Worm (Caenorhabditis elegans) whole organism, L4 larva: ENCODE data around the gene K08H2.4.

Source experiments
- F26F4.8 ChIP-seq: fragments of 200-800 bp; sonication (Bioruptor generic); conservative IDR thresholded peaks from 2 replicates; pipeline ENCODE4 v1.3.6; 2022; ENCODE audit warnings: missing genetic modification characterization, missing compliant biosample characterization
- F44E2.7 ChIP-seq: fragments of 200-800 bp; sonication (Bioruptor generic); IDR thresholded peaks from 2 replicates; pipeline ENCODE4 v2.1.2; 2022; ENCODE audit warnings: missing genetic modification characterization, missing compliant biosample characterization
- T26A8.4 ChIP-seq: fragments of 200-800 bp; sonication (Bioruptor generic); IDR thresholded peaks from 2 replicates; pipeline ENCODE4 v1.3.6; 2022; ENCODE audit warnings: missing genetic modification characterization, missing compliant biosample characterization
- Y105C5A.15 ChIP-seq: fragments of 200-800 bp; sonication (Bioruptor generic); IDR thresholded peaks from 2 replicates; pipeline ENCODE4 v1.3.6; 2022; ENCODE audit warnings: missing genetic modification characterization, missing compliant biosample characterization
- ZK337.2 ChIP-seq: fragments of 200-800 bp; sonication (Bioruptor generic); IDR thresholded peaks from 2 replicates; pipeline ENCODE4 v1.3.6; 2022; ENCODE audit warnings: missing genetic modification reagents, missing genetic modification characterization, missing compliant biosample characterization
- ZK546.5 ChIP-seq, 2 experiments: sonication (generic microtip); optimal IDR thresholded peaks; 2 replicates each; lab custom pipeline; 2017; ENCODE audit warnings: missing biosample characterization in 2 of 2, missing genetic modification characterization in 2 of 2
- aha-1 ChIP-seq: fragments of 150-350 bp; peaks from one replicate; lab custom pipeline; 2014; ENCODE audit warnings: missing biosample characterization, missing genetic modification characterization
- ama-1 ChIP-seq: fragments of 150-350 bp; optimal IDR thresholded peaks from 2 replicates; lab custom pipeline; 2014; ENCODE audit warnings: inconsistent platforms, mixed read lengths
- arid-1 ChIP-seq: fragments of 200-800 bp; sonication (Bioruptor generic); conservative IDR thresholded peaks from 2 replicates; pipeline ENCODE4 v1.3.6; 2022; ENCODE audit warnings: missing genetic modification reagents, missing genetic modification characterization, missing compliant biosample characterization
- ceh-20 ChIP-seq: fragments of 200-800 bp; sonication (Bioruptor generic); IDR thresholded peaks from 2 replicates; pipeline ENCODE4 v1.3.6; 2022; ENCODE audit warnings: missing genetic modification reagents, missing genetic modification characterization, missing compliant biosample characterization
- ceh-62 ChIP-seq: sonication (generic microtip); optimal IDR thresholded peaks from 2 replicates; lab custom pipeline; 2017; ENCODE audit warnings: missing biosample characterization, missing genetic modification characterization
- daf-12 ChIP-seq: fragments of 150-350 bp; optimal IDR thresholded peaks from 2 replicates; lab custom pipeline; 2014; ENCODE audit warnings: missing biosample characterization, missing genetic modification reagents, missing genetic modification characterization
- daf-16 ChIP-seq, 3 experiments: sonication (generic microtip); optimal IDR thresholded peaks; 2 replicates each; lab custom pipeline; 2016 to 2017; ENCODE audit warnings: missing genetic modification characterization in 3 of 3, missing genetic modification reagents in 3 of 3, mild to moderate bottlenecking in 2 of 3, missing compliant biosample characterization in 2 of 3, missing biosample characterization in 1 of 3, moderate library complexity in 1 of 3
- daf-19 ChIP-seq: fragments of 200-800 bp; sonication (Bioruptor generic); conservative IDR thresholded peaks from 2 replicates; pipeline ENCODE4 v1.3.6; 2022; ENCODE audit warnings: missing genetic modification characterization, missing compliant biosample characterization
- dmd-6 ChIP-seq: fragments of 200-800 bp; sonication (Bioruptor generic); IDR thresholded peaks from 2 replicates; pipeline ENCODE4 v1.3.6; 2022; ENCODE audit warnings: missing genetic modification reagents, missing genetic modification characterization, missing compliant biosample characterization
- duxl-1 ChIP-seq: sonication (generic microtip); optimal IDR thresholded peaks from 2 replicates; lab custom pipeline; 2016; ENCODE audit warnings: mild to moderate bottlenecking, missing genetic modification characterization, moderate library complexity, missing compliant biosample characterization; ENCODE audit not compliant: poor library complexity
- dve-1 ChIP-seq: sonication (generic microtip); optimal IDR thresholded peaks from 2 replicates; lab custom pipeline; 2017; ENCODE audit warnings: antibody characterized with exemption, mild to moderate bottlenecking, missing genetic modification characterization, missing compliant biosample characterization; ENCODE audit not compliant: insufficient read depth
- fos-1 ChIP-seq: fragments of 150-350 bp; optimal IDR thresholded peaks from 2 replicates; lab custom pipeline; 2014; ENCODE audit warnings: missing biosample characterization, missing genetic modification characterization
- jun-1 ChIP-seq: fragments of 150-350 bp; optimal IDR thresholded peaks from 2 replicates; lab custom pipeline; 2014; ENCODE audit warnings: missing biosample characterization, missing genetic modification reagents, missing genetic modification characterization
- lim-7 ChIP-seq: fragments of 200-800 bp; sonication (Bioruptor generic); IDR thresholded peaks from 2 replicates; pipeline ENCODE4 v1.3.6; 2022; ENCODE audit warnings: missing genetic modification characterization, missing compliant biosample characterization
- lin-1 ChIP-seq: fragments of 200-800 bp; sonication (Bioruptor generic); IDR thresholded peaks from 2 replicates; pipeline ENCODE4 v1.3.6; 2022; ENCODE audit warnings: missing genetic modification reagents, missing genetic modification characterization, missing compliant biosample characterization
- lin-29 ChIP-seq: fragments of 200-800 bp; sonication (Bioruptor generic); IDR thresholded peaks from 2 replicates; pipeline ENCODE4 v1.3.6; 2022; ENCODE audit warnings: missing genetic modification reagents, missing genetic modification characterization, missing compliant biosample characterization
- lir-3 ChIP-seq: sonication (generic microtip); optimal IDR thresholded peaks from 2 replicates; lab custom pipeline; 2016; ENCODE audit warnings: mild to moderate bottlenecking, missing genetic modification characterization, missing compliant biosample characterization
- madf-5 ChIP-seq, 2 experiments: fragments of 200-800 bp; sonication (Bioruptor generic); IDR thresholded peaks; 2 replicates each; pipeline ENCODE4 v1.3.6; 2022; ENCODE audit warnings: missing compliant biosample characterization in 2 of 2, missing genetic modification characterization in 2 of 2
- madf-9 ChIP-seq: fragments of 200-800 bp; sonication (Bioruptor generic); conservative IDR thresholded peaks from 2 replicates; pipeline ENCODE4 v1.3.6; 2022; ENCODE audit warnings: missing genetic modification reagents, missing genetic modification characterization, missing compliant biosample characterization
- mes-2 ChIP-seq: sonication (generic microtip); optimal IDR thresholded peaks from 2 replicates; lab custom pipeline; 2016; ENCODE audit warnings: missing genotype, mild to moderate bottlenecking, missing genetic modification characterization, missing compliant biosample characterization; ENCODE audit not compliant: poor library complexity, severe bottlenecking
- nhr-10 ChIP-seq: fragments of 150-350 bp; optimal IDR thresholded peaks from 2 replicates; lab custom pipeline; 2014; ENCODE audit warnings: missing biosample characterization, missing genetic modification characterization
- nhr-42 ChIP-seq: fragments of 200-800 bp; sonication (Bioruptor generic); IDR thresholded peaks from 2 replicates; pipeline ENCODE4 v1.3.6; 2022; ENCODE audit warnings: missing genetic modification characterization, missing compliant biosample characterization
- nhr-48 ChIP-seq: sonication (generic microtip); optimal IDR thresholded peaks from 2 replicates; lab custom pipeline; 2016; ENCODE audit warnings: mild to moderate bottlenecking, missing genetic modification characterization, missing compliant biosample characterization
- nhr-6 ChIP-seq: fragments of 150-350 bp; optimal IDR thresholded peaks from 2 replicates; lab custom pipeline; 2014; ENCODE audit warnings: missing biosample characterization, missing genetic modification characterization
- pqm-1 ChIP-seq: sonication (generic microtip); optimal IDR thresholded peaks from 2 replicates; lab custom pipeline; 2017; ENCODE audit warnings: missing biosample characterization, missing genetic modification characterization
- rbr-2 ChIP-seq: sonication (generic microtip); optimal IDR thresholded peaks from 2 replicates; lab custom pipeline; 2016; ENCODE audit warnings: missing genotype, missing genetic modification characterization, missing compliant biosample characterization
- saeg-2 ChIP-seq: fragments of 200-800 bp; sonication (Bioruptor generic); IDR thresholded peaks from 2 replicates; pipeline ENCODE4 v1.3.6; 2022; ENCODE audit warnings: missing genetic modification reagents, missing genetic modification characterization, missing compliant biosample characterization
- snpc-1.2 ChIP-seq: fragments of 200-800 bp; sonication (Bioruptor generic); IDR thresholded peaks from 2 replicates; pipeline ENCODE4 v1.3.6; 2022; ENCODE audit warnings: missing genetic modification reagents, missing genetic modification characterization, missing compliant biosample characterization
- spr-3 ChIP-seq: fragments of 200-800 bp; sonication (Bioruptor generic); optimal IDR thresholded peaks from 2 replicates; lab custom pipeline; 2018; ENCODE audit warnings: mild to moderate bottlenecking, missing genetic modification characterization, missing compliant biosample characterization
- tag-97 ChIP-seq: fragments of 200-800 bp; sonication (Bioruptor generic); IDR thresholded peaks from 2 replicates; pipeline ENCODE4 v1.3.6; 2022; ENCODE audit warnings: missing genetic modification characterization, missing compliant biosample characterization
- tra-1 ChIP-seq: fragments of 200-800 bp; sonication (Bioruptor generic); IDR thresholded peaks from 2 replicates; pipeline ENCODE4 v1.3.6; 2022; ENCODE audit warnings: missing genetic modification reagents, missing genetic modification characterization, missing compliant biosample characterization
- unc-39 ChIP-seq: sonication (generic microtip); optimal IDR thresholded peaks from 2 replicates; lab custom pipeline; 2017; ENCODE audit warnings: missing biosample characterization, missing genetic modification characterization
- zag-1 ChIP-seq: fragments of 150-350 bp; optimal IDR thresholded peaks from 2 replicates; lab custom pipeline; 2014; ENCODE audit warnings: missing biosample characterization, missing genetic modification characterization
- zip-11 ChIP-seq: fragments of 200-800 bp; sonication (Bioruptor generic); IDR thresholded peaks from 2 replicates; pipeline ENCODE4 v1.3.6; 2022; ENCODE audit warnings: missing genetic modification characterization, missing compliant biosample characterization
- zip-2 ChIP-seq: fragments of 150-350 bp; optimal IDR thresholded peaks from 2 replicates; lab custom pipeline; 2014; ENCODE audit warnings: missing biosample characterization, missing genetic modification characterization
- ztf-11 ChIP-seq: fragments of 150-350 bp; optimal IDR thresholded peaks from 2 replicates; lab custom pipeline; 2014; ENCODE audit warnings: missing biosample characterization, missing genetic modification characterization

The K08H2.4 gene

ce11 chrX:13264550-13264949 is 26.3 kb downstream of the K08H2.4 start (continued):
- TF ChIP-seq ama-1 (lab: Kevin White, UChicago) (no peak), nhr-6 (no peak), rbr-2 (tag; lab: Kevin White, UChicago) (peak; percentile 64), unc-39 (tag; lab: Kevin White, UChicago) (no peak), spr-3 (GFP tag; lab: Kevin White, UChicago) (peak; percentile 15), lin-1 (GFP tag; lab: Robert Waterston, UW) (peak; percentile 67; the same call in 1 of the 2 replicates), zag-1 (tag; lab: Kevin White, UChicago) (no peak), nhr-48 (tag; lab: Kevin White, UChicago) (peak; percentile 71), F26F4.8 (GFP tag; lab: Robert Waterston, UW) (peak; percentile 94), lir-3 (tag; lab: Kevin White, UChicago) (peak; percentile 70), arid-1 (GFP tag; lab: Robert Waterston, UW) (peak; percentile 93), nhr-42 (GFP tag; lab: Robert Waterston, UW) (0 out of 2 replicates have a peak, but pooled peaks have one; percentile 71), ztf-11 (tag; lab: Kevin White, UChicago) (no peak), Y105C5A.15 (GFP tag; lab: Robert Waterston, UW) (peak; percentile 62; the same call in 1 of the 2 replicates), ZK546.5 (tag; optimal IDR thresholded peaks at IDR 0.05; lab: Kevin White, UChicago) (no peak), nhr-10 (tag; lab: Kevin White, UChicago) (no peak), T26A8.4 (no peak; the same call in 1 of the 2 replicates), pqm-1 (no peak), mes-2 (no peak), tra-1 (peak; percentile 67; the same call in 1 of the 2 replicates), dmd-6 (GFP tag; lab: Robert Waterston, UW) (peak; percentile 71), duxl-1 (tag; lab: Kevin White, UChicago) (peak; percentile 61), saeg-2 (GFP tag; lab: Robert Waterston, UW) (peak; percentile 77), daf-19 (GFP tag; lab: Robert Waterston, UW) (0 out of 2 replicates have a peak, but pooled peaks have one; percentile 31), aha-1 (tag; lab: Kevin White, UChicago) (peak; percentile 98), snpc-1.2 (GFP tag; lab: Robert Waterston, UW) (peak; percentile 89), lim-7 (peak; percentile 94), daf-12 (tag; lab: Kevin White, UChicago) (no peak), lin-29 (peak; percentile 74; the same call in 1 of the 2 replicates), madf-5 (GFP tag; IDR thresholded peaks at IDR 0.05; lab: Robert Waterston, UW) (peak; percentile 54 to 81; a peak in 2 of 4 replicates), zip-11 (peak; percentile 65; the same call in 1 of the 2 replicates), ceh-20 (GFP tag; lab: Robert Waterston, UW) (peak; percentile 59; the same call in 1 of the 2 replicates), ceh-62 (tag; lab: Kevin White, UChicago) (no peak), jun-1 (tag; lab: Kevin White, UChicago) (peak; percentile 32), F44E2.7 (GFP tag; lab: Robert Waterston, UW) (peak; percentile 91), madf-9 (GFP tag; lab: Robert Waterston, UW) (peak; percentile 90), zip-2 (tag; lab: Kevin White, UChicago) (peak; percentile 40), fos-1 (no peak), ZK337.2 (GFP tag; lab: Robert Waterston, UW) (peak; percentile 82)

ce11 chrX:13267230-13267629 is 28.9 kb downstream of the K08H2.4 start, which contains the start of gene cyp-14A1:
Gene cyp-14A1, minus strand, starts transcription at chrX:13267355.
- TF ChIP-seq dve-1 (tag; lab: Kevin White, UChicago) (peak; percentile 19), tag-97 (GFP tag; lab: Robert Waterston, UW) (no peak), daf-16 (GFP tag; optimal IDR thresholded peaks at IDR 0.05; lab: Kevin White, UChicago) (no peak), daf-16 (tag; optimal IDR thresholded peaks at IDR 0.05; lab: Kevin White, UChicago) (peak; percentile 39), lim-7 (no peak)
- TF ChIP-seq, all 104 proteins: peak for 2
